Fruit fly (Drosophila melanogaster) whole organism, wandering third instar larva: ENCODE data around the gene CG14742.

Source experiments
- Abd-B ChIP-seq: fragments of >200 bp; optimal IDR thresholded peaks from 2 replicates; lab custom pipeline; 2017; ENCODE audit warnings: missing biosample characterization, missing genetic modification characterization
- CG32264 ChIP-seq: fragments of 200-800 bp; sonication (Bioruptor generic); optimal IDR thresholded peaks from 2 replicates; lab custom pipeline; 2016; ENCODE audit warnings: missing biosample characterization, missing genetic modification characterization
- CG9705 ChIP-seq: fragments of 200-800 bp; sonication (Bioruptor generic); optimal IDR thresholded peaks from 2 replicates; lab custom pipeline; 2018; ENCODE audit warnings: missing biosample characterization, mild to moderate bottlenecking, missing genetic modification characterization
- Dfd ChIP-seq: fragments of >200 bp; optimal IDR thresholded peaks from 2 replicates; lab custom pipeline; 2017; ENCODE audit warnings: missing biosample characterization, missing genetic modification characterization
- Dif ChIP-seq: fragments of 200-275, 200-300 bp; sonication (Bioruptor generic); optimal IDR thresholded peaks from 2 replicates; lab custom pipeline; 2018; ENCODE audit warnings: missing biosample characterization, missing genetic modification characterization; ENCODE audit not compliant: partially characterized antibody
- Hnf4 ChIP-seq: fragments of 200-800 bp; sonication (Bioruptor generic); optimal IDR thresholded peaks from 2 replicates; lab custom pipeline; 2016; ENCODE audit warnings: missing biosample characterization, mild to moderate bottlenecking, missing genetic modification characterization
- Hr83 ChIP-seq: fragments of 200-300 bp; sonication (Bioruptor generic); optimal IDR thresholded peaks from 2 replicates; lab custom pipeline; 2016; ENCODE audit warnings: missing biosample characterization, mild to moderate bottlenecking, missing genetic modification characterization, moderate library complexity; ENCODE audit not compliant: poor library complexity, severe bottlenecking
- Jra ChIP-seq: sonication (Bioruptor generic); optimal IDR thresholded peaks from 2 replicates; lab custom pipeline; 2016; ENCODE audit warnings: missing biosample characterization, missing genetic modification characterization
- Myc ChIP-seq: fragments of >200 bp; optimal IDR thresholded peaks from 2 replicates; lab custom pipeline; 2017
- OdsH ChIP-seq: fragments of 200-800 bp; sonication (Bioruptor generic); optimal IDR thresholded peaks from 2 replicates; lab custom pipeline; 2016; ENCODE audit warnings: missing biosample characterization, mild to moderate bottlenecking, missing genetic modification characterization
- dsf ChIP-seq: sonication (Bioruptor generic); optimal IDR thresholded peaks from 2 replicates; lab custom pipeline; 2016; ENCODE audit warnings: missing biosample characterization, missing genetic modification characterization, borderline replicate concordance
- ey ChIP-seq: fragments of 200-800 bp; sonication (Bioruptor generic); optimal IDR thresholded peaks from 2 replicates; lab custom pipeline; 2016; ENCODE audit warnings: missing biosample characterization, missing genetic modification characterization
- h ChIP-seq: fragments of 200-800 bp; sonication (Bioruptor generic); optimal IDR thresholded peaks from 3 replicates; lab custom pipeline; 2016; ENCODE audit warnings: missing biosample characterization, mild to moderate bottlenecking, missing genetic modification characterization
- sv ChIP-seq: fragments of 200-800 bp; sonication (Bioruptor generic); optimal IDR thresholded peaks from 3 replicates; lab custom pipeline; 2016; ENCODE audit warnings: missing biosample characterization, missing genetic modification characterization
- tai ChIP-seq: sonication (Bioruptor generic); optimal IDR thresholded peaks from 2 replicates; lab custom pipeline; 2016; ENCODE audit warnings: missing biosample characterization, missing genetic modification characterization

CG14742 gene

dm6 chr3R:12260669-12261068, 46.4 kb downstream of the CG14742 start, which contains the start of gene CG44038:
Gene CG44038 (plus strand): TSS chr3R:12260969.
- TF ChIP-seq Hr83 (GFP tag; lab: Kevin White, UChicago) (no peak), Dfd (GFP tag; lab: Kevin White, UChicago) (no peak), OdsH (GFP tag; lab: Kevin White, UChicago) (no peak), Dif (no peak), CG9705 (no peak), sv (GFP tag; lab: Kevin White, UChicago) (no peak), Abd-B (GFP tag; lab: Kevin White, UChicago) (no peak), CG32264 (GFP tag; lab: Kevin White, UChicago) (no peak), Myc (lab: Kevin White, UChicago) (no peak), tai (GFP tag; lab: Kevin White, UChicago) (no peak), dsf (GFP tag; lab: Kevin White, UChicago) (no peak), h (no peak), Jra (no peak), Hnf4 (GFP tag; lab: Kevin White, UChicago) (no peak), ey (GFP tag; lab: Kevin White, UChicago) (no peak)
- TF ChIP-seq, all 38 proteins: peak for 0
